Worm (Caenorhabditis elegans): ENCODE results near the gene F33G12.7.

Gene F33G12.7

DNA sequence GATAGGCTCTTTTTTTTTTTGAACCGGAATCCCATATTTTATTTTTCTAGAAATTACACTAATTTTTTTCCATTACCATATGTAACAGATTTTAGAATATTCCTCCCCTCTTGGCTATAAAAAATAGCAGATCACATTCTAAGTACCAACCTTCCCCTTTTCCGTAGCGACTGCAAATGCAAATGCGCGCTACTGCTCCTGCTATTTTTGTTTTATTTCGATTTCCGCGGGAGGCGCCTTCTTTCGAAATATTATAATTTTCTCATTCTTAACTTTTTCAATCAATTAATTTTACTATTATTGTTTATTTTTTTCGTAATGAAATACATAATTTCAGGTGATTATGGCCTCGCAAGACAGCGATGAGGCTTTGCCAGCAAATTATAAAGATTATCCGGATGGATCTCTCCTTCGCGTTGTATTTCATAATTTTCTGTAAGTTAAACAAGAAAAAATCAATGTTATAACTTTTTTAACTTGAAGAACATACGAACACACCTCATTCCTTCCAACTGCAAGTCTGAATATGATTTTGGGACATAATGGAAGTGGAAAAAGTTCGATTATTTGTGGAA lies 21.4 kb upstream of the F33G12.7 start, which contains the start of gene smc-5 (continued):
- no peak for TF ChIP-seq unc-55 (GFP tag; optimal IDR thresholded peaks at IDR 0.05)
- no peak for TF ChIP-seq ceh-22 (tag; optimal IDR thresholded peaks at IDR 0.05)
- no peak for TF ChIP-seq pha-4 (tag; optimal IDR thresholded peaks at IDR 0.05)
- no peak for TF ChIP-seq ref-2 (tag; optimal IDR thresholded peaks at IDR 0.05)
- no peak for TF ChIP-seq madf-2 (tag; optimal IDR thresholded peaks at IDR 0.05)
- TF ChIP-seq C08G9.2 (tag; optimal IDR thresholded peaks at IDR 0.05): peak; percentile 63
- peak; percentile 38 for TF ChIP-seq nfya-1 (tag; optimal IDR thresholded peaks at IDR 0.05)
- TF ChIP-seq zip-5 (tag; optimal IDR thresholded peaks at IDR 0.05): peak; percentile 43
- no peak for TF ChIP-seq pat-9 (tag; optimal IDR thresholded peaks at IDR 0.05)
- no peak for TF ChIP-seq K09A11.1 (tag; optimal IDR thresholded peaks at IDR 0.05; ENCODE audit: insufficient read depth)
- TF ChIP-seq mec-3 (tag; optimal IDR thresholded peaks at IDR 0.05; ENCODE audit: borderline replicate concordance): no peak
- TF ChIP-seq dmd-4 (tag; optimal IDR thresholded peaks at IDR 0.05; ENCODE audit: borderline replicate concordance): no peak
- TF ChIP-seq sox-4 (tag; optimal IDR thresholded peaks at IDR 0.05): no peak
- no peak for TF ChIP-seq che-1 (tag; optimal IDR thresholded peaks at IDR 0.05)
- TF ChIP-seq T23F11.4 (GFP tag; optimal IDR thresholded peaks at IDR 0.05): no peak
- no peak for TF ChIP-seq nhr-11 (tag; optimal IDR thresholded peaks at IDR 0.05)

DNA sequence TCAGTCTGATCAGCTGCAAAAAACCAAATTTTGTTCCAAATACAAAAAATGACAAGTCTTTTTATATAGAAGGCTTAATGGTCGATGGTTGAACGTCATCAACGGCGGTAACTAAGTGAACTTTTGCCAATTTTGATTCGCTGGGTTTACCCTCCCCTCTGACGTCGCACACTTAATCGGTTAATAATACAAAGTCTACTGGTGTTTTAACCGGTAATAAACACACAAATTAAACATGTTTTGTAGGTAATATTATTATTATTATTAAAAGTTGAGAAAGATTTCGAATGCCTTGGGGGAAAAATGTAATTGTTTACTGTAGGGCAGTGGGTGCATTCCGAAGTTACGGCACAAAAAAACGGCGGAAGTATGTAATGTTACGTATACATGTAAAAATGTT lies 20.2 kb upstream of the F33G12.7 start, which contains the start of gene pho-12:
Gene pho-12 (minus strand): TSS at position 101 of the 400 bp plus-strand sequence.
- no peak for TF ChIP-seq nfya-1 (tag; optimal IDR thresholded peaks at IDR 0.05)
- no peak for TF ChIP-seq ceh-2 (tag; optimal IDR thresholded peaks at IDR 0.05)
- no peak for TF ChIP-seq ahr-1 (tag; optimal IDR thresholded peaks at IDR 0.05)
- TF ChIP-seq eyg-1 (tag; optimal IDR thresholded peaks at IDR 0.05): no peak
- TF ChIP-seq pha-4 (tag; optimal IDR thresholded peaks at IDR 0.05): no peak
- no peak for TF ChIP-seq ceh-24 (tag; optimal IDR thresholded peaks at IDR 0.05)
- TF ChIP-seq sox-4 (tag; optimal IDR thresholded peaks at IDR 0.05): no peak
- TF ChIP-seq ceh-34 (tag; optimal IDR thresholded peaks at IDR 0.05): no peak
- no peak for TF ChIP-seq odd-2 (tag; optimal IDR thresholded peaks at IDR 0.05)
- TF ChIP-seq elt-2 (tag; optimal IDR thresholded peaks at IDR 0.05): no peak
- no peak for TF ChIP-seq ceh-22 (tag; optimal IDR thresholded peaks at IDR 0.05)
- no peak for TF ChIP-seq ceh-31 (tag; optimal IDR thresholded peaks at IDR 0.05)
- no peak for TF ChIP-seq pha-2 (tag; optimal IDR thresholded peaks at IDR 0.05)
- no peak for TF ChIP-seq unc-3 (GFP tag; conservative IDR thresholded peaks at IDR 0.05)
- TF ChIP-seq unc-3 (tag; optimal IDR thresholded peaks at IDR 0.05): no peak

DNA sequence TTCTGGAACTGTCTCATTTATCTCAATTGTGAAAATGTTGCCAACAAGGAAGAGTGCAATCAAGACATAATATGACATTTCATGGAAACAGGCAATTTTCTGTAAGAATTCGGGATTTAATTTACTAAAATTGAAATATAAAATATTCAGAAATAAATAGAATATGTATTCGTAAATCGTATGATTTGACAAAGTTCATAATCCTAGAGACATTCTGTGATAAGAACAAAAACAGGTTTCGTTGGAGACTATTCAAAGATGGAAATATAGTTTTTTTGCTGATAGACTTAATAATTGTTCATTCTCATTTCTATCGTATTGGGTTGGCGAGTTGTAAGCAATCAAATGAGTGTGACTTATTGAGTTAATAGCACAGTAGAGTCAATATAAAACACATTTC lies 17.6 kb upstream of the F33G12.7 start, which contains the start of gene C27A2.12:
Gene C27A2.12 (minus strand): TSS at position 101 of the 400 bp plus-strand sequence.
- TF ChIP-seq pros-1 (tag; optimal IDR thresholded peaks at IDR 0.05): no peak
- no peak for TF ChIP-seq ceh-22 (tag; optimal IDR thresholded peaks at IDR 0.05)
- no peak for TF ChIP-seq dve-1 (tag; optimal IDR thresholded peaks at IDR 0.05)
- TF ChIP-seq ceh-48 (tag; optimal IDR thresholded peaks at IDR 0.05): no peak
- no peak for TF ChIP-seq lim-6 (tag; optimal IDR thresholded peaks at IDR 0.05)
- TF ChIP-seq syd-9 (tag; optimal IDR thresholded peaks at IDR 0.05): no peak
- no peak for TF ChIP-seq npax-4 (tag; optimal IDR thresholded peaks at IDR 0.05)
- TF ChIP-seq gmeb-2 (tag; optimal IDR thresholded peaks at IDR 0.05): no peak
- no peak for TF ChIP-seq pha-4 (tag; optimal IDR thresholded peaks at IDR 0.05)
- no peak for TF ChIP-seq ceh-19 (GFP tag; optimal IDR thresholded peaks at IDR 0.05)
- no peak for TF ChIP-seq eyg-1 (tag; optimal IDR thresholded peaks at IDR 0.05)
- TF ChIP-seq ref-2 (tag; optimal IDR thresholded peaks at IDR 0.05): no peak
- no peak for TF ChIP-seq dmd-4 (tag; optimal IDR thresholded peaks at IDR 0.05; ENCODE audit: borderline replicate concordance)
- TF ChIP-seq ttx-3 (tag; optimal IDR thresholded peaks at IDR 0.05): no peak
- TF ChIP-seq T23F11.4 (GFP tag; optimal IDR thresholded peaks at IDR 0.05): no peak
- TF ChIP-seq F13H6.1 (tag; optimal IDR thresholded peaks at IDR 0.05): no peak
- TF ChIP-seq unc-86 (tag; optimal IDR thresholded peaks at IDR 0.05): no peak
- no peak for TF ChIP-seq ceh-24 (tag; optimal IDR thresholded peaks at IDR 0.05)
